Worm (Caenorhabditis elegans): ENCODE data around the gene nhr-97.

DNA sequence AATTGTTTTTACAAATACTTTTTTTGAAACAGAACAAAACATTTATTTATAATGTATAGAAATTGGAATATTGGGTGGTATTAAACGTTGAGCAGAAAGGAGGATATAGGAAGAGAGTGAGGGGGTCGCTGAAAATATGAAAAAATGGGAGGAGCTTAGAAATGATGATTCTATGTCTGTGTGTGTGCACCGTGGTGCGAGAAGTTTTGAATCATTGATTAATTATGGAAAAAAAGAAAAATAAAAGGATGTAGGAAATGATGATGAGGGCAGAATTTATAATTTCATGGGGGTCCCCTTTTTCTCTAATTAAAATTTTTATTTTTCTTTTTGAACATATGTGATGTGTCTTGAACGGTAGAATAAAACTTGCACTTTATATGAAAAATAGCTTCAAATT, 27.2 kb downstream of the nhr-97 start, which contains the start of gene sre-4:
- TF ChIP-seq R02D3.7 (tag; optimal IDR thresholded peaks at IDR 0.05) (no peak), snpc-4 (tag; optimal IDR thresholded peaks at IDR 0.05) (no peak), aly-2 (tag; optimal IDR thresholded peaks at IDR 0.05) (no peak), ZK546.5 (tag; optimal IDR thresholded peaks at IDR 0.05) (no peak), nhr-237 (tag; optimal IDR thresholded peaks at IDR 0.05) (no peak), F49E8.2 (tag; optimal IDR thresholded peaks at IDR 0.05; ENCODE audit: borderline replicate concordance) (no peak), zfp-2 (tag; optimal IDR thresholded peaks at IDR 0.05) (no peak)
